Worm (Caenorhabditis elegans) whole organism, young adult: Measurements from ENCODE around the gene srw-13.

Source experiments
- B0019.2 ChIP-seq: fragments of 200-800 bp; sonication (Bioruptor generic); conservative IDR thresholded peaks from 2 replicates; pipeline ENCODE4 v1.3.6; 2022; ENCODE audit warnings: missing genetic modification reagents, missing genetic modification characterization, missing compliant biosample characterization
- F23B12.7 ChIP-seq: sonication (generic microtip); optimal IDR thresholded peaks from 2 replicates; lab custom pipeline; 2017; ENCODE audit warnings: missing genetic modification characterization, mild to moderate bottlenecking, missing compliant biosample characterization, antibody characterized with exemption, moderate library complexity; ENCODE audit not compliant: insufficient read depth
- F33H1.4 ChIP-seq: fragments of 200-800 bp; sonication (Bioruptor generic); IDR thresholded peaks from 2 replicates; pipeline ENCODE4 v1.3.6; 2022; ENCODE audit warnings: missing genetic modification reagents, missing genetic modification characterization, missing compliant biosample characterization
- ccch-3 ChIP-seq: fragments of 200-800 bp; sonication (Bioruptor generic); optimal IDR thresholded peaks from 2 replicates; lab custom pipeline; 2018; ENCODE audit warnings: mild to moderate bottlenecking, missing genetic modification characterization, missing compliant biosample characterization
- gei-17 ChIP-seq: fragments of 200-800 bp; sonication (Bioruptor generic); optimal IDR thresholded peaks from 2 replicates; lab custom pipeline; 2018; ENCODE audit warnings: mild to moderate bottlenecking, missing genetic modification characterization, missing compliant biosample characterization
- let-607 ChIP-seq, 2 experiments: fragments of 200-800 bp in 1 of 2; sonication (Bioruptor generic) in 1 of 2; sonication (generic microtip) in 1 of 2; optimal IDR thresholded peaks; 2 replicates each; lab custom pipeline; 2016 to 2018; ENCODE audit warnings: mild to moderate bottlenecking in 2 of 2, missing compliant biosample characterization in 2 of 2, missing genetic modification characterization in 2 of 2, moderate library complexity in 2 of 2, missing genotype in 1 of 2
- lin-40 ChIP-seq: sonication (generic microtip); optimal IDR thresholded peaks from 2 replicates; lab custom pipeline; 2016; ENCODE audit warnings: missing genetic modification characterization, mild to moderate bottlenecking, missing compliant biosample characterization, missing genotype, missing genetic modification reagents
- nfyb-1 ChIP-seq: fragments of 200-800 bp; sonication (Bioruptor generic); IDR thresholded peaks from 2 replicates; pipeline ENCODE4 v1.3.6; 2022; ENCODE audit warnings: missing genetic modification reagents, missing genetic modification characterization, missing compliant biosample characterization
- nhr-90 ChIP-seq: sonication (generic microtip); optimal IDR thresholded peaks from 2 replicates; lab custom pipeline; 2016; ENCODE audit warnings: missing genotype, mild to moderate bottlenecking, missing genetic modification characterization, missing compliant biosample characterization
- snpc-4 ChIP-seq, 5 experiments: fragments of 150-350 bp in 1 of 5; sonication (generic microtip) in 4 of 5; optimal IDR thresholded peaks; 2 replicates each; lab custom pipeline; 2014 to 2018; ENCODE audit warnings: missing genetic modification characterization in 5 of 5, missing biosample characterization in 3 of 5, antibody characterized with exemption in 2 of 5, mild to moderate bottlenecking in 2 of 5, missing compliant biosample characterization in 2 of 5, missing genotype in 2 of 5, moderate library complexity in 2 of 5, missing genetic modification reagents in 1 of 5
- tbx-9 ChIP-seq: sonication (generic microtip); optimal IDR thresholded peaks from 2 replicates; lab custom pipeline; 2016; ENCODE audit warnings: borderline replicate concordance, missing genetic modification characterization, inconsistent platforms, missing compliant biosample characterization
- zfh-2 ChIP-seq: fragments of 200-800 bp; sonication (Bioruptor generic); conservative IDR thresholded peaks from 2 replicates; pipeline ENCODE4 v1.3.6; 2022; ENCODE audit warnings: missing genetic modification reagents, missing genetic modification characterization, missing compliant biosample characterization

ce11 chrV:15244456-15244855 is 12.2 kb downstream of the srw-13 start, which contains the start of gene kin-30:
- TF ChIP-seq let-607 (tag; optimal IDR thresholded peaks at IDR 0.05; lab: Kevin White, UChicago) = no peak
- TF ChIP-seq B0019.2 = no peak
- TF ChIP-seq nfyb-1 (GFP tag; lab: Robert Waterston, UW) = no peak
- no peak for TF ChIP-seq snpc-4 (GFP tag; optimal IDR thresholded peaks at IDR 0.05; lab: Kevin White, UChicago)
- TF ChIP-seq snpc-4 (tag; optimal IDR thresholded peaks at IDR 0.05; lab: Kevin White, UChicago) = no peak
- TF ChIP-seq ccch-3 (GFP tag; lab: Kevin White, UChicago) = no peak
- TF ChIP-seq nhr-90 (tag; lab: Kevin White, UChicago) = no peak
- no peak for TF ChIP-seq gei-17 (GFP tag; lab: Kevin White, UChicago)
- no peak for TF ChIP-seq lin-40 (tag; lab: Kevin White, UChicago)
- no peak for TF ChIP-seq tbx-9 (tag; lab: Kevin White, UChicago)
- no peak for TF ChIP-seq F33H1.4 (GFP tag; lab: Robert Waterston, UW)
- TF ChIP-seq F23B12.7 (tag; lab: Kevin White, UChicago) = no peak
- no peak for TF ChIP-seq zfh-2 (GFP tag; lab: Robert Waterston, UW)
